Fruit fly (Drosophila melanogaster): ENCODE measurements around the gene Fntb.

Fntb gene

dm6 chr3R:16432665-16433065 lies at the start of gene Fntb:
Fntb (plus strand) TSS chr3R:16432998.
- no peak for TF ChIP-seq jim (GFP tag; optimal IDR thresholded peaks at IDR 0.05)
- no peak for TF ChIP-seq dmrt93B (GFP tag; optimal IDR thresholded peaks at IDR 0.05)
- TF ChIP-seq psq (GFP tag; optimal IDR thresholded peaks at IDR 0.05) = peak; percentile 57
- no peak for TF ChIP-seq Dif (GFP tag; optimal IDR thresholded peaks at IDR 0.05; ENCODE audit: partially characterized antibody)
- peak; percentile 64 for TF ChIP-seq rgr (GFP tag; optimal IDR thresholded peaks at IDR 0.05)
- peak; percentile 15 for TF ChIP-seq sv (GFP tag; optimal IDR thresholded peaks at IDR 0.05)
- TF ChIP-seq OdsH (GFP tag; optimal IDR thresholded peaks at IDR 0.05) = peak; percentile 65
- no peak for TF ChIP-seq dl (GFP tag; optimal IDR thresholded peaks at IDR 0.05; ENCODE audit: insufficient read depth in 1 of 2, partially characterized antibody in 2 of 2)
- no peak for TF ChIP-seq lola (GFP tag; optimal IDR thresholded peaks at IDR 0.05)
- no peak for TF ChIP-seq Dfd (GFP tag; optimal IDR thresholded peaks at IDR 0.05)
- TF ChIP-seq dsf (GFP tag; optimal IDR thresholded peaks at IDR 0.05; ENCODE audit: borderline replicate concordance) = no peak
- no peak for TF ChIP-seq Mio (GFP tag; optimal IDR thresholded peaks at IDR 0.05)
- no peak for TF ChIP-seq Abd-B (GFP tag; optimal IDR thresholded peaks at IDR 0.05)
- no peak for TF ChIP-seq brk (GFP tag; optimal IDR thresholded peaks at IDR 0.05)
- no peak for TF ChIP-seq CG32264 (GFP tag; optimal IDR thresholded peaks at IDR 0.05)
- no peak for TF ChIP-seq N (GFP tag; optimal IDR thresholded peaks at IDR 0.05)
- TF ChIP-seq Myc (optimal IDR thresholded peaks at IDR 0.05) = no peak
- peak in 1 of 2 experiments; percentile 78 for TF ChIP-seq foxo (GFP tag; optimal IDR thresholded peaks at IDR 0.05)
- TF ChIP-seq woc (GFP tag; optimal IDR thresholded peaks at IDR 0.05) = peak; percentile 48
- peak; percentile 57 for TF ChIP-seq CG9705 (GFP tag; optimal IDR thresholded peaks at IDR 0.05)
- no peak for TF ChIP-seq CrebA (GFP tag; optimal IDR thresholded peaks at IDR 0.05; ENCODE audit: borderline replicate concordance)
- TF ChIP-seq Hr83 (GFP tag; optimal IDR thresholded peaks at IDR 0.05; ENCODE audit: poor library complexity, severe bottlenecking) = no peak
- no peak for TF ChIP-seq Hr78 (GFP tag; optimal IDR thresholded peaks at IDR 0.05)
- peak; percentile 70 for TF ChIP-seq Sp1 (GFP tag; optimal IDR thresholded peaks at IDR 0.05)
- TF ChIP-seq pan (optimal IDR thresholded peaks at IDR 0.05) = no peak
- peak; percentile 68 for TF ChIP-seq br (GFP tag; optimal IDR thresholded peaks at IDR 0.05)
- no peak for TF ChIP-seq Vsx2 (GFP tag; optimal IDR thresholded peaks at IDR 0.05; ENCODE audit: partially characterized antibody)
- TF ChIP-seq usp (GFP tag; optimal IDR thresholded peaks at IDR 0.05) = no peak
- TF ChIP-seq ey (GFP tag; optimal IDR thresholded peaks at IDR 0.05) = peak; percentile 51
- peak; percentile 77 for TF ChIP-seq HLH106 (tag; optimal IDR thresholded peaks at IDR 0.05)
- TF ChIP-seq Rel (GFP tag; optimal IDR thresholded peaks at IDR 0.05) = no peak
- TF ChIP-seq Rel (tag; optimal IDR thresholded peaks at IDR 0.05) = peak; percentile 76
- peak; percentile 51 for TF ChIP-seq Jra (GFP tag; optimal IDR thresholded peaks at IDR 0.05)
- TF ChIP-seq GATAd (GFP tag; optimal IDR thresholded peaks at IDR 0.05) = no peak

DNA sequence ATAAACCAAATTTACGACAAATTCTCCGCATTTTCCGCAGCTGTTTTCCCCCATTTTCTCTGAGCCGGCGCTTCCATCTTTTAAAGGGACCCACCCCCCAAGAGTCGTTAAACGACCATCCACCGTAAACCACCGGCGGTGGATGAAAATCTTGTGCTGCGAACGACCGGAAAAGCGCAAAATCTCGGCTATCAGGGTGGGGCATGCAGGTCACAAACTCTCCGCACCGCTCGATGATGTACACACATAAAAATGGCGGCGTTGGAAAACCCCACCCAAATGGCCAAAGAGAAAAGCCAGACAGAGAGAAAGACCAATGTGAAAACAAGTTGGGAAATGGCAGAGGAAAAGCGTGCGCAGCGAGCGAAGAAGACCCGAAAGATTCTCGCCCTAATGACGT lies 47.2 kb upstream of the Fntb start:
- TF ChIP-seq GATAd (GFP tag; optimal IDR thresholded peaks at IDR 0.05) = no peak

- TF ChIP-seq Vsx2 (GFP tag; optimal IDR thresholded peaks at IDR 0.05; ENCODE audit: partially characterized antibody) (no peak), jim (GFP tag; optimal IDR thresholded peaks at IDR 0.05) (no peak), GATAd (GFP tag; optimal IDR thresholded peaks at IDR 0.05) (no peak), CG9705 (GFP tag; optimal IDR thresholded peaks at IDR 0.05) (no peak), Dif (GFP tag; optimal IDR thresholded peaks at IDR 0.05; ENCODE audit: partially characterized antibody) (no peak), sage (GFP tag; optimal IDR thresholded peaks at IDR 0.05) (no peak), Myc (optimal IDR thresholded peaks at IDR 0.05) (no peak), dl (GFP tag; optimal IDR thresholded peaks at IDR 0.05; ENCODE audit: insufficient read depth in 1 of 2, partially characterized antibody in 2 of 2) (no peak), Abd-B (GFP tag; optimal IDR thresholded peaks at IDR 0.05) (no peak), CrebA (GFP tag; optimal IDR thresholded peaks at IDR 0.05; ENCODE audit: borderline replicate concordance) (no peak), Dfd (GFP tag; optimal IDR thresholded peaks at IDR 0.05) (no peak), fru (GFP tag; optimal IDR thresholded peaks at IDR 0.05) (no peak), Hr83 (GFP tag; optimal IDR thresholded peaks at IDR 0.05; ENCODE audit: poor library complexity, severe bottlenecking) (no peak)
Measured at dm6 chr3R:16387039-16387438, 45.8 kb upstream of the Fntb start.

DNA sequence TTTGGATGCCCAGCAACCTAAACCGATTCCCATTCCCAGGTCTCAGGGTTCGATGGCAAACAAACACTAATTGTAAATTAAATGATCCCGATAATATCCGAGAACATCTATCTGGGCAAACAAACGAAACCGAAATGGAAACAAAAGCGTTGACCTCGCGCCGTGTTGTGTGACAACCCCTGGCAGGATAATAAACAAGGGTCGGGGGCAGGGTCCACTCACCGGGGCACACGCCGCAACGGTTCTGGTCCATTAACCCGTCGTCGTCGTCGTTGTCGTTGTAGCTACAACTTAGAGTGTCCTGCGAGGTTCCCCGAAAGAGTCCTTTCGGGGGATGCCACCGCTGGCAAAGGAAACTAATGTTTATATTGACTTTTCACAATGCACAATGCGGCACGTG lies 43.7 kb upstream of the Fntb start:
- TF ChIP-seq GATAd (GFP tag; optimal IDR thresholded peaks at IDR 0.05) (no peak), CG9705 (GFP tag; optimal IDR thresholded peaks at IDR 0.05) (no peak), dmrt93B (GFP tag; optimal IDR thresholded peaks at IDR 0.05) (no peak), N (GFP tag; optimal IDR thresholded peaks at IDR 0.05) (no peak), sage (GFP tag; optimal IDR thresholded peaks at IDR 0.05) (no peak), psq (GFP tag; optimal IDR thresholded peaks at IDR 0.05) (no peak), sv (GFP tag; optimal IDR thresholded peaks at IDR 0.05) (no peak), lola (GFP tag; optimal IDR thresholded peaks at IDR 0.05) (no peak), Hr78 (GFP tag; optimal IDR thresholded peaks at IDR 0.05) (no peak), CrebA (GFP tag; optimal IDR thresholded peaks at IDR 0.05; ENCODE audit: borderline replicate concordance) (no peak), Myc (optimal IDR thresholded peaks at IDR 0.05) (no peak), dl (GFP tag; optimal IDR thresholded peaks at IDR 0.05; ENCODE audit: insufficient read depth in 1 of 2, partially characterized antibody in 2 of 2) (no peak), Sp1 (GFP tag; optimal IDR thresholded peaks at IDR 0.05) (no peak), Abd-B (GFP tag; optimal IDR thresholded peaks at IDR 0.05) (no peak), Vsx2 (GFP tag; optimal IDR thresholded peaks at IDR 0.05; ENCODE audit: partially characterized antibody) (no peak), pan (optimal IDR thresholded peaks at IDR 0.05) (no peak), Hnf4 (GFP tag; optimal IDR thresholded peaks at IDR 0.05) (no peak), Rel (GFP tag; optimal IDR thresholded peaks at IDR 0.05) (no peak), Rel (tag; optimal IDR thresholded peaks at IDR 0.05) (no peak), Hr83 (GFP tag; optimal IDR thresholded peaks at IDR 0.05; ENCODE audit: poor library complexity, severe bottlenecking) (no peak)

Data from whole organism, wandering third instar larva.